Worm (Caenorhabditis elegans) whole organism, L4/young adult: Measurements from ENCODE around the gene C23H5.15.

Source experiments
- W03F9.2 ChIP-seq: fragments of 150-350 bp; optimal IDR thresholded peaks from 2 replicates; lab custom pipeline; 2014; ENCODE audit warnings: missing biosample characterization, missing genetic modification characterization
- dao-5 ChIP-seq: sonication (generic microtip); optimal IDR thresholded peaks from 2 replicates; lab custom pipeline; 2016; ENCODE audit warnings: missing genotype, missing genetic modification characterization, moderate library complexity, missing compliant biosample characterization

DNA sequence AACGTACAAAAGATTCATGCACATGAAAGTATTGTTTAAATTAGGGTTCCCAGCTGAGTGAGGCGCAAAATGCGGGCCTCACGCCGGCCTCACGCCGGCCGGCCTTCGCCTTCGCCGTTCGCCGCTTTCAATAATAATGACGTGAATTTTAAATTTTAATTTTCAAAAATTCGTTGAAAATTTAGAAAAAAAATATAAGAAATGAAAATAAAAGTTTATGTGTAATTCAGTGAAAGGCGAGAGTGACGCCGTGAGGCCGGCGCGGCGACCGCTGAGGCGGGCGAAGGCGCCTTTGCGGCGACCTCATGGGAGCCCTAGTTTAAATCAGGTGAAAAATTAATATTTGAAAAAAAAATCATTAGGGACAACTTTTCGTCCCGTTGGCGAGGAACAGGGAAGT lies 45.2 kb downstream of the C23H5.15 start:
- TF ChIP-seq dao-5 (tag; lab: Kevin White, UChicago) (no peak), W03F9.2 (tag; lab: Kevin White, UChicago) (no peak)
